Worm (Caenorhabditis elegans) whole organism, late embryonic: ENCODE measurements around the gene attf-2.

Experiments
- F13H6.1 ChIP-seq: sonication (generic microtip); optimal IDR thresholded peaks from 2 replicates; lab custom pipeline; 2016; ENCODE audit warnings: missing genetic modification characterization, missing compliant biosample characterization
- ceh-22 ChIP-seq: sonication (generic microtip); optimal IDR thresholded peaks from 2 replicates; lab custom pipeline; 2017; ENCODE audit warnings: missing biosample characterization, missing genetic modification characterization
- ceh-6 ChIP-seq: fragments of 200-800 bp; sonication (Bioruptor generic); optimal IDR thresholded peaks from 2 replicates; lab custom pipeline; 2018; ENCODE audit warnings: mild to moderate bottlenecking, missing genetic modification characterization, missing compliant biosample characterization

DNA sequence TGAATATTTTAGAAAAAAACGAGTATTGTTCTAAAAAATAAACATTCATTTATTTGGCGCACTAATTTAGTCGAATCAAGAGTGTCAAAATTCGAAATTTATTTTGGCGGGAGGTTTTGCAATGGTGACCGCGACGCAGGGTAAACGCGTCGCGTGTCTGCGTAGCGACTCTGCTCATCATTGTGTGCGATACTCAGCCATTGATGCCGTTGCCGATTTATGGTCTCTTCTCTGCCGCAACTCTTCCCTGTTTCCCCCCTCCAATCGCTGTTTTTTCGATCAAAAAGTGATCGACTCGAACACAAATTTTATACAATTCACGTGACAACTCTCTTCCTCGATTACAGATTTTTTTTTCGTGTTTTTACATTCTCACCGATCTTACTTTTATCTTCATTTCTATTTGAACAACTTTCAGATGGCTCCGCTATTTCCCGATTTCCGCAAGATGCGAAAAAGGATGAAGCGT lies 595 bp upstream of the attf-2 start, which contains the start of gene F09G2.2:
- no peak for TF ChIP-seq ceh-22 (tag; lab: Kevin White, UChicago)
- TF ChIP-seq ceh-6 (GFP tag; lab: Kevin White, UChicago) = no peak
- TF ChIP-seq F13H6.1 (tag; lab: Kevin White, UChicago) = no peak
